Worm (Caenorhabditis elegans) whole organism, early embryonic: ENCODE data around the gene hsp-110.

Experiments
- aly-1 ChIP-seq: sonication (generic microtip); optimal IDR thresholded peaks from 2 replicates; lab custom pipeline; 2016; ENCODE audit warnings: missing genetic modification characterization, missing compliant biosample characterization
- ama-1 ChIP-seq: fragments of 150-350 bp; optimal IDR thresholded peaks from 2 replicates; lab custom pipeline; 2014
- ceh-13 ChIP-seq: fragments of 200-800 bp; sonication (Bioruptor generic); optimal IDR thresholded peaks from 2 replicates; lab custom pipeline; 2018; ENCODE audit warnings: mild to moderate bottlenecking, missing genetic modification characterization, missing compliant biosample characterization
- hmg-4 ChIP-seq: fragments of 200-800 bp; sonication (Bioruptor generic); optimal IDR thresholded peaks from 2 replicates; lab custom pipeline; 2018; ENCODE audit warnings: mild to moderate bottlenecking, missing genetic modification characterization, missing compliant biosample characterization
- pes-1 ChIP-seq: fragments of 200-800 bp; sonication (Bioruptor generic); IDR thresholded peaks from 2 replicates; pipeline ENCODE4 v1.3.6; 2022; ENCODE audit warnings: missing genetic modification reagents, missing genetic modification characterization, missing compliant biosample characterization
- tbx-11 ChIP-seq: fragments of 200-800 bp; sonication (Bioruptor generic); IDR thresholded peaks from 2 replicates; pipeline ENCODE4 v1.3.6; 2022; ENCODE audit warnings: missing genetic modification characterization, missing compliant biosample characterization

- TF ChIP-seq aly-1 (tag; lab: Kevin White, UChicago), result no peak
- no peak for TF ChIP-seq ceh-13 (GFP tag; lab: Kevin White, UChicago)
- TF ChIP-seq ama-1 (lab: Kevin White, UChicago), result no peak
- TF ChIP-seq pes-1 (GFP tag; lab: Robert Waterston, UW), result no peak
- TF ChIP-seq hmg-4 (GFP tag; lab: Kevin White, UChicago), result no peak
- no peak for TF ChIP-seq tbx-11 (GFP tag; lab: Robert Waterston, UW)
Observed at ce11 chrIII:8416871-8417191, 29.9 kb downstream of the hsp-110 start.
